Worm (Caenorhabditis elegans): Measurements from ENCODE around the gene srx-110.

Gene srx-110

ce11 chrII:3699591-3699990 lies 9.8 kb upstream of the srx-110 start, which contains the start of gene srx-104:
TSS of gene srx-104 (minus strand) at chrII:3699691.
- TF ChIP-seq hmg-1.2 (GFP tag; IDR thresholded peaks at IDR 0.05) (no peak), nfyb-1 (GFP tag; IDR thresholded peaks at IDR 0.05) (no peak), Y79H2A.3 (GFP tag; conservative IDR thresholded peaks at IDR 0.05) (no peak), ztf-18 (tag; optimal IDR thresholded peaks at IDR 0.05) (no peak), attf-6 (GFP tag; IDR thresholded peaks at IDR 0.05) (no peak), egrh-3 (GFP tag; IDR thresholded peaks at IDR 0.05) (no peak), lag-1 (GFP tag; IDR thresholded peaks at IDR 0.05) (no peak), F10E7.11 (tag; optimal IDR thresholded peaks at IDR 0.05) (no peak), madf-3 (GFP tag; IDR thresholded peaks at IDR 0.05) (no peak), ama-1 (optimal IDR thresholded peaks at IDR 0.05) (no peak), ama-1 (GFP tag; optimal IDR thresholded peaks at IDR 0.05) (no peak), F57A8.1 (GFP tag; optimal IDR thresholded peaks at IDR 0.05) (no peak)

DNA sequence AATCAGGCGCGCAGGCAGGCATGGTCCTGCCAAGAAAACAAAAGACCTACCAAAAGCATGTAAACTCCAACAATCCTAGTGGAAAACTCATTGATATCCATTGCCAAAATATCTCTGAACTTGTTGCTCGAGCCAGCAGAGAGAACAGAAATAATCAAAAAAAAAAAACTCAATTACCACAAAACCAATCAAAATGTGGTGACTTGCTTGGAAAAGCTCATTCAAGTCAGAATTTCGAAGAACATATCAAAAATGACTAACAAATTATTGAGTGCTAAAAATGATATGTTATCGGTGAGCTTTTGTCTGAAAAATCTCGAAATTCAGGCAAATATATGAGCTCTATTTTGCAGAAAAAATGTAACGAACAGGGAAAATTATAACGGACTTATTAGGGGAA lies 8.1 kb upstream of the srx-110 start, which contains the start of gene srx-105:
Gene srx-105 (minus strand): TSS at position 101 of the 400 bp plus-strand sequence.
- TF ChIP-seq him-1 (tag; optimal IDR thresholded peaks at IDR 0.05): no peak
- no peak for TF ChIP-seq madf-3 (GFP tag; IDR thresholded peaks at IDR 0.05)
- no peak for TF ChIP-seq B0336.3 (GFP tag; IDR thresholded peaks at IDR 0.05)
- no peak for TF ChIP-seq rpc-1 (optimal IDR thresholded peaks at IDR 0.05)
- TF ChIP-seq rpc-1 (tag; optimal IDR thresholded peaks at IDR 0.05): no peak
- TF ChIP-seq nhr-120 (GFP tag; IDR thresholded peaks at IDR 0.05): no peak
- no peak for TF ChIP-seq hlh-12 (tag; optimal IDR thresholded peaks at IDR 0.05)
- TF ChIP-seq cebp-1 (GFP tag; IDR thresholded peaks at IDR 0.05): no peak
- TF ChIP-seq cebp-1 (tag; optimal IDR thresholded peaks at IDR 0.05): no peak

DNA sequence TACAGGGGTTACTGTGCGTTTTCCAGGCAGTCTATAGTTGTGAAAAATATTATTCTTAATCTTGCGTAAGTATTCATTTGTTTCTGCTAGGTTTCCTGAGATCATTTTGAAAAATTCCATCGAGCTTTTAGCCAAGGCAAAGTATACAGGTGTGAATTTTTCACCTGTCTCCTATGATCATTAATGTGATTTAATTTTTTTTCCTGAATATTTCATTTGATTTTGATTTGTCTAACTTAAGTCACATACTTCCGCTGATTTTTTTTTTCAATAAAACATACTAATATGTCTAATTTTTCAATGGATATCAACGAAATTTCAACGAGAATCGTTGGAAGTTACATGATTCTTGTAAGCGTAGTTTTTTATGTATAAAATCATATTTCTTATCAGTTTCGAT lies 4.0 kb upstream of the srx-110 start, which contains the start of gene srx-108:
Gene srx-108 (plus strand): TSS at position 301 of the 400 bp plus-strand sequence.
- no peak for TF ChIP-seq ccch-3 (GFP tag; optimal IDR thresholded peaks at IDR 0.05)
- TF ChIP-seq nfya-2 (GFP tag; IDR thresholded peaks at IDR 0.05): no peak
- TF ChIP-seq lsy-27 (tag; optimal IDR thresholded peaks at IDR 0.05; ENCODE audit: borderline replicate concordance, insufficient read depth): no peak
- no peak for TF ChIP-seq sea-2 (GFP tag; IDR thresholded peaks at IDR 0.05)
- no peak for TF ChIP-seq nhr-179 (tag; optimal IDR thresholded peaks at IDR 0.05)
- TF ChIP-seq attf-3 (GFP tag; conservative IDR thresholded peaks at IDR 0.05): no peak
- no peak for TF ChIP-seq Y95B8A.8 (GFP tag; IDR thresholded peaks at IDR 0.05)
- no peak for TF ChIP-seq hsf-1 (GFP tag; IDR thresholded peaks at IDR 0.05)
- TF ChIP-seq ztf-25 (GFP tag; IDR thresholded peaks at IDR 0.05): no peak

DNA sequence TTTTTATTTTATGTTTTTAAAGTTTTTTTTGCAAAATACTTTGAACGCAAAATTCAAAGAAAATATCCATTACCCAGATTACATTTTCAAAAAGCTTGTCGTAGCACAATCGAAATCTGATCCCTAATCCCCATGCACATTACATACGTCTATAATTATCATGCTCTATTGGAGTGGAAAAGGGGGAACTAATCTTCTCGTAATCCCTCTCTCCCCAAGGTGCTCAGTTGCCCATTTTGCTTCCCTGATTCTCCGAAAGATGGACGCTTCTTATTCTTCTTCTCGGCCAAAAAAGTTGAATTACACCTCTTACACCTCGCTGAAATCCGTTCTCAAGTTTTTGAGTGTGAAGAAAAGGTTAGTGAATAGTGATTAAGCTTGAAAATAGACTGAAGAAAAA lies 1.7 kb downstream of the srx-110 start, which contains the start of gene fbxc-53:
Gene fbxc-53 (plus strand): TSS at position 245 of the 400 bp plus-strand sequence.
- TF ChIP-seq tbx-9 (tag; optimal IDR thresholded peaks at IDR 0.05; ENCODE audit: borderline replicate concordance) (no peak), athp-1 (tag; optimal IDR thresholded peaks at IDR 0.05) (no peak), rec-8 (tag; optimal IDR thresholded peaks at IDR 0.05) (no peak), ekl-4 (GFP tag; IDR thresholded peaks at IDR 0.05) (no peak), sdz-38 (tag; optimal IDR thresholded peaks at IDR 0.05) (no peak), nfya-2 (GFP tag; IDR thresholded peaks at IDR 0.05) (no peak), F37B4.10 (GFP tag; IDR thresholded peaks at IDR 0.05) (no peak), let-607 (tag; optimal IDR thresholded peaks at IDR 0.05) (no peak), mel-28 (tag; optimal IDR thresholded peaks at IDR 0.05; ENCODE audit: borderline replicate concordance) (no peak), ztf-3 (GFP tag; optimal IDR thresholded peaks at IDR 0.05) (no peak), nhr-27 (tag; optimal IDR thresholded peaks at IDR 0.05) (no peak), zim-3 (tag; optimal IDR thresholded peaks at IDR 0.05) (no peak), ama-1 (optimal IDR thresholded peaks at IDR 0.05) (no peak), ama-1 (GFP tag; optimal IDR thresholded peaks at IDR 0.05) (no peak), ccch-3 (GFP tag; optimal IDR thresholded peaks at IDR 0.05) (no peak), C06A6.2 (GFP tag; conservative IDR thresholded peaks at IDR 0.05) (no peak), xnd-1 (tag; optimal IDR thresholded peaks at IDR 0.05) (no peak)
